Worm (Caenorhabditis elegans) whole organism, L3 larva: Measurements from ENCODE around the gene daf-28.

Experiments
- R02D3.7 ChIP-seq: fragments of 150-350 bp; optimal IDR thresholded peaks from 2 replicates; lab custom pipeline; 2014; ENCODE audit warnings: missing biosample characterization, missing genetic modification characterization
- ZK546.5 ChIP-seq: sonication (generic microtip); optimal IDR thresholded peaks from 2 replicates; lab custom pipeline; 2017; ENCODE audit warnings: missing biosample characterization, missing genetic modification characterization
- aly-2 ChIP-seq: fragments of 150-350 bp; optimal IDR thresholded peaks from 2 replicates; lab custom pipeline; 2014; ENCODE audit warnings: missing biosample characterization, missing genetic modification characterization
- ama-1 ChIP-seq: fragments of 150-350 bp; optimal IDR thresholded peaks from 2 replicates; lab custom pipeline; 2018
- ceh-16 ChIP-seq: sonication (generic microtip); optimal IDR thresholded peaks from 2 replicates; lab custom pipeline; 2017; ENCODE audit warnings: missing biosample characterization, missing genetic modification characterization
- ceh-28 ChIP-seq: fragments of 150-350 bp; optimal IDR thresholded peaks from 2 replicates; lab custom pipeline; 2014; ENCODE audit warnings: missing biosample characterization, missing genetic modification reagents, missing genetic modification characterization
- ceh-9 ChIP-seq: sonication (generic microtip); optimal IDR thresholded peaks from 2 replicates; lab custom pipeline; 2018; ENCODE audit warnings: missing biosample characterization, missing genetic modification characterization
- daf-12 ChIP-seq: fragments of 150-350 bp; optimal IDR thresholded peaks from 2 replicates; lab custom pipeline; 2014; ENCODE audit warnings: missing biosample characterization, missing genetic modification reagents, missing genetic modification characterization
- egl-27 ChIP-seq: sonication (generic microtip); optimal IDR thresholded peaks from 4 replicates; lab custom pipeline; 2017; ENCODE audit warnings: missing biosample characterization, missing genetic modification reagents, missing genetic modification characterization
- egl-5 ChIP-seq: fragments of 150-350 bp; optimal IDR thresholded peaks from 2 replicates; lab custom pipeline; 2017; ENCODE audit warnings: missing biosample characterization, missing genetic modification reagents, missing genetic modification characterization, inconsistent platforms
- elt-1 ChIP-seq: fragments of 150-350 bp; optimal IDR thresholded peaks from 2 replicates; lab custom pipeline; 2014; ENCODE audit warnings: missing biosample characterization, missing genetic modification characterization
- elt-2 ChIP-seq: sonication (generic microtip); optimal IDR thresholded peaks from 2 replicates; lab custom pipeline; 2016; ENCODE audit warnings: missing genetic modification reagents, mild to moderate bottlenecking, missing genetic modification characterization, missing compliant biosample characterization
- elt-3 ChIP-seq, 3 experiments: fragments of 150-350 bp in 1 of 3; sonication (generic microtip) in 2 of 3; optimal IDR thresholded peaks; 2 replicates in 2 of 3; 4 replicates in 1 of 3; lab custom pipeline; 2014 to 2017; ENCODE audit warnings: missing biosample characterization in 3 of 3, missing genetic modification characterization in 3 of 3
- eor-1 ChIP-seq, 2 experiments: fragments of 150-350 bp; optimal IDR thresholded peaks; 2 replicates each; lab custom pipeline; 2014 to 2018; ENCODE audit warnings: missing biosample characterization in 2 of 2, missing genetic modification characterization in 2 of 2
- fkh-10 ChIP-seq: sonication (generic microtip); optimal IDR thresholded peaks from 2 replicates; lab custom pipeline; 2017; ENCODE audit warnings: missing biosample characterization, missing genetic modification reagents, missing genetic modification characterization
- fkh-2 ChIP-seq: fragments of 150-350 bp; optimal IDR thresholded peaks from 2 replicates; lab custom pipeline; 2014; ENCODE audit warnings: missing biosample characterization, missing genetic modification reagents, missing genetic modification characterization
- fos-1 ChIP-seq: fragments of 150-350 bp; optimal IDR thresholded peaks from 2 replicates; lab custom pipeline; 2014; ENCODE audit warnings: missing biosample characterization, missing genetic modification characterization
- jun-1 ChIP-seq: fragments of 150-350 bp; optimal IDR thresholded peaks from 2 replicates; lab custom pipeline; 2014; ENCODE audit warnings: missing biosample characterization, missing genetic modification reagents, missing genetic modification characterization
- lin-15B ChIP-seq: fragments of 150-350 bp; optimal IDR thresholded peaks from 2 replicates; lab custom pipeline; 2014; ENCODE audit warnings: missing biosample characterization, missing genetic modification characterization
- lin-39 ChIP-seq: fragments of 150-350 bp; optimal IDR thresholded peaks from 2 replicates; lab custom pipeline; 2018; ENCODE audit warnings: missing biosample characterization, missing genetic modification reagents, missing genetic modification characterization
- lsy-12 ChIP-seq: sonication (generic microtip); optimal IDR thresholded peaks from 2 replicates; lab custom pipeline; 2016; ENCODE audit warnings: mild to moderate bottlenecking, missing genetic modification characterization, missing compliant biosample characterization
- mdl-1 ChIP-seq: fragments of 150-350 bp; optimal IDR thresholded peaks from 2 replicates; lab custom pipeline; 2014; ENCODE audit warnings: missing biosample characterization, missing genetic modification characterization
- nfya-1 ChIP-seq: sonication (generic microtip); optimal IDR thresholded peaks from 2 replicates; lab custom pipeline; 2017; ENCODE audit warnings: missing genetic modification characterization, mild to moderate bottlenecking, missing compliant biosample characterization, antibody characterized with exemption, moderate library complexity; ENCODE audit not compliant: insufficient read depth
- nhr-11 ChIP-seq: fragments of 150-350 bp; optimal IDR thresholded peaks from 2 replicates; lab custom pipeline; 2014; ENCODE audit warnings: missing biosample characterization, missing genetic modification characterization
- nhr-12 ChIP-seq: fragments of 150-350 bp; optimal IDR thresholded peaks from 2 replicates; lab custom pipeline; 2014; ENCODE audit warnings: missing biosample characterization, missing genetic modification characterization
- nhr-23 ChIP-seq: fragments of 150-350 bp; optimal IDR thresholded peaks from 2 replicates; lab custom pipeline; 2014; ENCODE audit warnings: missing biosample characterization, missing genetic modification reagents, missing genetic modification characterization
- nhr-237 ChIP-seq: fragments of 150-350 bp; optimal IDR thresholded peaks from 2 replicates; lab custom pipeline; 2014; ENCODE audit warnings: missing biosample characterization, missing genetic modification characterization
- nhr-25 ChIP-seq: sonication (generic microtip); optimal IDR thresholded peaks from 2 replicates; lab custom pipeline; 2017; ENCODE audit warnings: missing biosample characterization, missing genetic modification characterization
- nhr-28 ChIP-seq: fragments of 150-350 bp; optimal IDR thresholded peaks from 2 replicates; lab custom pipeline; 2014; ENCODE audit warnings: missing biosample characterization, missing genetic modification characterization
- nhr-43 ChIP-seq: sonication (generic microtip); optimal IDR thresholded peaks from 2 replicates; lab custom pipeline; 2016; ENCODE audit warnings: mild to moderate bottlenecking, missing genetic modification characterization, missing compliant biosample characterization; ENCODE audit not compliant: poor library complexity, severe bottlenecking
- nhr-67 ChIP-seq: fragments of 150-350 bp; optimal IDR thresholded peaks from 2 replicates; lab custom pipeline; 2014; ENCODE audit warnings: missing biosample characterization, missing genetic modification characterization
- nhr-76 ChIP-seq: fragments of 150-350 bp; sonication (generic microtip); optimal IDR thresholded peaks from 5 replicates; lab custom pipeline; 2014; ENCODE audit warnings: missing biosample characterization, missing genetic modification characterization
- sea-2 ChIP-seq: fragments of 150-350 bp; sonication (generic microtip); optimal IDR thresholded peaks from 4 replicates; lab custom pipeline; 2014; ENCODE audit warnings: missing biosample characterization, missing genetic modification reagents, missing genetic modification characterization
- skn-1 ChIP-seq: fragments of 150-350 bp; optimal IDR thresholded peaks from 2 replicates; lab custom pipeline; 2014; ENCODE audit warnings: missing biosample characterization, missing genetic modification characterization
- snpc-4 ChIP-seq: fragments of 150-350 bp; optimal IDR thresholded peaks from 2 replicates; lab custom pipeline; 2014; ENCODE audit warnings: missing biosample characterization, missing genetic modification characterization
- tbx-2 ChIP-seq: sonication (generic microtip); optimal IDR thresholded peaks from 2 replicates; lab custom pipeline; 2016; ENCODE audit warnings: mild to moderate bottlenecking, missing genetic modification characterization, missing compliant biosample characterization
- unc-39 ChIP-seq: sonication (generic microtip); optimal IDR thresholded peaks from 4 replicates; lab custom pipeline; 2017; ENCODE audit warnings: missing biosample characterization, missing genetic modification characterization
- unc-62 ChIP-seq: fragments of 150-350 bp; sonication (generic microtip); optimal IDR thresholded peaks from 4 replicates; lab custom pipeline; 2014; ENCODE audit warnings: missing biosample characterization, missing genetic modification reagents, missing genetic modification characterization
- ztf-11 ChIP-seq: fragments of 150-350 bp; optimal IDR thresholded peaks from 2 replicates; lab custom pipeline; 2014; ENCODE audit warnings: missing biosample characterization, missing genetic modification characterization
- ztf-4 ChIP-seq: fragments of 150-350 bp; optimal IDR thresholded peaks from 2 replicates; lab custom pipeline; 2014; ENCODE audit warnings: missing biosample characterization, missing genetic modification characterization

daf-28 gene

DNA sequence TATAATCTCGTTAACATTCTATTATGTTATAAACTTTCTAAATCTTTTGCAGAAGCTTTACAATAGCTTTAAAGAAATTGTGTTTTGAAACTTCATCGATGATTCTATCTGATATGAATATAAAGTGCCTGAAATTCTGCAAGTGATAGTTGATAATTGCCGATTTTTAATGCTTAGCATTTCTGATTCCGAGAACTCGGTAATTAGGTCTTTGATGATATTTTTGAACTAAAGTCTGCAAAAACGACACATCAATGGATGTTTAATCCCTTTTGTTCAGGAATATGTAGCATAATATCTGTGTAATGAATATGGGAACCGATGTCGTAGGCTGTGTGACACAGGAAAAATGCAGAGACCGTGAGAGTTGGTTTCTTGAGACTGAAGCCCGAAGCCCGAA, 12.1 kb upstream of the daf-28 start:
- no peak for TF ChIP-seq nhr-76 (tag; lab: Kevin White, UChicago)
- no peak for TF ChIP-seq unc-39 (tag; lab: Kevin White, UChicago)
- TF ChIP-seq R02D3.7 (tag; lab: Kevin White, UChicago): no peak
- TF ChIP-seq fos-1 (tag; lab: Kevin White, UChicago): no peak

- TF ChIP-seq nhr-43 (tag; lab: Kevin White, UChicago) (no peak), nfya-1 (tag; lab: Kevin White, UChicago) (no peak), skn-1 (tag; lab: Kevin White, UChicago) (no peak), nhr-11 (tag; lab: Kevin White, UChicago) (no peak), tbx-2 (tag; lab: Kevin White, UChicago) (no peak), mdl-1 (no peak), elt-1 (tag; lab: Kevin White, UChicago) (no peak), unc-39 (tag; lab: Kevin White, UChicago) (no peak), nhr-237 (tag; lab: Kevin White, UChicago) (no peak), eor-1 (tag; optimal IDR thresholded peaks at IDR 0.05; lab: Kevin White, UChicago) (no peak), ceh-28 (tag; lab: Kevin White, UChicago) (no peak), ztf-4 (tag; lab: Kevin White, UChicago) (no peak), fkh-2 (no peak), nhr-25 (tag; lab: Kevin White, UChicago) (no peak), lin-39 (no peak), egl-5 (no peak), aly-2 (tag; lab: Kevin White, UChicago) (no peak), snpc-4 (tag; lab: Kevin White, UChicago) (no peak), elt-2 (tag; lab: Kevin White, UChicago) (no peak)
Measured at ce11 chrV:19805548-19805947, 9.4 kb upstream of the daf-28 start.

DNA sequence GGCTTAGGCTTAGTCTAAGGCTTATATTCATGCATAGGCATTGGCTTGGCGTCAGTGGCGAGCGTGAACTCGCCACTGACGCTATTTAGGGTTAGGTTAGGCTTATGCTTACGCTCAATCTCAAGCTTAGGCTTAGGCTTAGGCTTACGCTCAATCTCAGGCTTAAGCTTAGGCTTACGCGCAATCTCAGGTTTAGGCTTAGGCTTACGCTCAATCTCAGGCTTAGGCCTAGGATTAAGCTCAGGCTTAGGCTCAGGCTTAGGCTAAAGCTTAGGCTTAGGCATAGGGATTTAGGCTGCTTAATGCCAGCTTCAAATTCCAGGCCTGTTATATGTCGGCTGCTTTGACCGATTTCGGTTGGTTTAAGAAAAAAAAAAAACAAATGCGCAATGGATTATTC, 5.2 kb downstream of the daf-28 start:
- no peak for TF ChIP-seq egl-27
- TF ChIP-seq nfya-1 (tag; lab: Kevin White, UChicago): no peak
- TF ChIP-seq jun-1 (tag; lab: Kevin White, UChicago): no peak
- no peak for TF ChIP-seq nhr-67 (tag; lab: Kevin White, UChicago)
- no peak for TF ChIP-seq lin-15B
- TF ChIP-seq nhr-25 (tag; lab: Kevin White, UChicago): no peak
- no peak for TF ChIP-seq fkh-2
- no peak for TF ChIP-seq unc-62 (GFP tag; lab: Kevin White, UChicago)
- TF ChIP-seq sea-2 (GFP tag; lab: Kevin White, UChicago): no peak
- TF ChIP-seq elt-3 (tag; optimal IDR thresholded peaks at IDR 0.05; lab: Kevin White, UChicago): no peak
- TF ChIP-seq fkh-10 (GFP tag; lab: Kevin White, UChicago): no peak
- TF ChIP-seq daf-12 (tag; lab: Kevin White, UChicago): no peak
- TF ChIP-seq elt-1 (tag; lab: Kevin White, UChicago): no peak
- no peak for TF ChIP-seq nhr-28 (tag; lab: Kevin White, UChicago)
- TF ChIP-seq nhr-76 (tag; lab: Kevin White, UChicago): no peak
- TF ChIP-seq ztf-11 (tag; lab: Kevin White, UChicago): no peak
- TF ChIP-seq nhr-11 (tag; lab: Kevin White, UChicago): no peak
- no peak for TF ChIP-seq ztf-4 (tag; lab: Kevin White, UChicago)
- TF ChIP-seq lin-39: no peak
- TF ChIP-seq, all 47 proteins: peak for 0

DNA sequence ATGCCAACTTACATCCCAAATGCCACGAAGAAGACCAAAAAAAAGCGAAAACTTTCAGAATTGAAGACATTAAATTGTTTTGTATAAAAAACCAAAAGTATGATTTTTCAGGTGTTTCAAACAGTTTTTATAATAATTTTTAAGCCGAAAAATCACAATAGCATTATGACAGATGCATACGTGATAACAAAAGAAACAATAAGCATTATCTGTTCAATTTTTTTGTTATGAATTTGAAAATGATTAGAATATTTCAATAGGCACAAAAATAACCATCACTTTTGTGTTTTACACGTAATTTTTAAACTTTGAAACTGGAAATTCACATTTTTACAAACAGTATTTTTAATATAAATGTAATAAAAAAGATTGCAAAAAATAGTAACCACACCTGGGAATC, 7.2 kb downstream of the daf-28 start, which contains the start of gene Y116F11B.17:
Gene Y116F11B.17 (minus strand): TSS at position 101 of the 400 bp plus-strand sequence.
- no peak for TF ChIP-seq lin-15B
- no peak for TF ChIP-seq egl-5
- no peak for TF ChIP-seq ceh-16 (tag; lab: Kevin White, UChicago)
- no peak for TF ChIP-seq nhr-76 (tag; lab: Kevin White, UChicago)
- no peak for TF ChIP-seq ceh-9 (tag; lab: Kevin White, UChicago)
- no peak for TF ChIP-seq ama-1 (lab: Kevin White, UChicago)
- TF ChIP-seq skn-1 (tag; lab: Kevin White, UChicago): no peak
- TF ChIP-seq eor-1 (tag; optimal IDR thresholded peaks at IDR 0.05; lab: Kevin White, UChicago): no peak
- TF ChIP-seq egl-27: no peak
- no peak for TF ChIP-seq nhr-12
- TF ChIP-seq ZK546.5: no peak
- TF ChIP-seq nhr-23 (tag; lab: Kevin White, UChicago): no peak
- TF ChIP-seq unc-39 (tag; lab: Kevin White, UChicago): no peak
- TF ChIP-seq sea-2 (GFP tag; lab: Kevin White, UChicago): no peak
- TF ChIP-seq lsy-12 (tag; lab: Kevin White, UChicago): no peak
- TF ChIP-seq elt-1 (tag; lab: Kevin White, UChicago): no peak
- TF ChIP-seq, all 47 proteins: peak for 0
